Worm (Caenorhabditis elegans) whole organism, L4 larva: ENCODE results near the gene Y75B8A.32.

Experiments
- F44E2.7 ChIP-seq: fragments of 200-800 bp; sonication (Bioruptor generic); IDR thresholded peaks from 2 replicates; pipeline ENCODE4 v2.1.2; 2022; ENCODE audit warnings: missing genetic modification characterization, missing compliant biosample characterization
- hlh-11 ChIP-seq: fragments of 200-800 bp; sonication (Bioruptor generic); optimal IDR thresholded peaks from 2 replicates; lab custom pipeline; 2018; ENCODE audit warnings: mild to moderate bottlenecking, missing genetic modification characterization, missing compliant biosample characterization
- hmg-1.1 ChIP-seq: fragments of 200-800 bp; sonication (Bioruptor generic); IDR thresholded peaks from 2 replicates; pipeline ENCODE4 v1.3.6; 2022; ENCODE audit warnings: missing genetic modification reagents, missing genetic modification characterization, missing compliant biosample characterization
- lin-15B ChIP-seq: fragments of 150-350 bp; sonication (generic microtip); optimal IDR thresholded peaks from 3 replicates; lab custom pipeline; 2014; ENCODE audit warnings: missing biosample characterization, missing genetic modification characterization
- nhr-102 ChIP-seq: sonication (generic microtip); optimal IDR thresholded peaks from 2 replicates; lab custom pipeline; 2016; ENCODE audit warnings: mild to moderate bottlenecking, missing genetic modification characterization, moderate library complexity, missing compliant biosample characterization
- snpc-4 ChIP-seq: fragments of 150-350 bp; optimal IDR thresholded peaks from 2 replicates; lab custom pipeline; 2014; ENCODE audit warnings: missing biosample characterization, missing genetic modification characterization

ce11 chrIII:12388106-12388505 is 29.7 kb upstream of the Y75B8A.32 start:
- no peak for TF ChIP-seq F44E2.7 (GFP tag; lab: Robert Waterston, UW)
- TF ChIP-seq lin-15B (tag; lab: Kevin White, UChicago) = no peak
- no peak for TF ChIP-seq hmg-1.1 (GFP tag; lab: Robert Waterston, UW)
- no peak for TF ChIP-seq nhr-102 (tag; lab: Kevin White, UChicago)
- no peak for TF ChIP-seq hlh-11 (tag; lab: Kevin White, UChicago)
- no peak for TF ChIP-seq snpc-4 (tag; lab: Kevin White, UChicago)
